Worm (Caenorhabditis elegans) whole organism, L1 larva: ENCODE measurements around the gene skr-20.

Source experiments
- C34B4.2 ChIP-seq: sonication (generic microtip); optimal IDR thresholded peaks from 2 replicates; lab custom pipeline; 2017; ENCODE audit warnings: mild to moderate bottlenecking, missing genetic modification characterization, missing compliant biosample characterization
- Y116A8C.19 ChIP-seq: sonication (generic microtip); optimal IDR thresholded peaks from 2 replicates; lab custom pipeline; 2016; ENCODE audit warnings: missing compliant biosample characterization, missing genetic modification characterization, borderline replicate concordance
- alr-1 ChIP-seq: fragments of 200-800 bp; sonication (Bioruptor generic); optimal IDR thresholded peaks from 2 replicates; lab custom pipeline; 2018; ENCODE audit warnings: borderline replicate concordance, mild to moderate bottlenecking, missing genetic modification characterization, missing compliant biosample characterization
- ceh-63 ChIP-seq: fragments of 200-800 bp; sonication (Bioruptor generic); optimal IDR thresholded peaks from 2 replicates; lab custom pipeline; 2018; ENCODE audit warnings: mild to moderate bottlenecking, missing genetic modification characterization, missing compliant biosample characterization
- dsc-1 ChIP-seq: sonication (generic microtip); optimal IDR thresholded peaks from 2 replicates; lab custom pipeline; 2016; ENCODE audit warnings: mild to moderate bottlenecking, missing genetic modification characterization, missing compliant biosample characterization
- efl-1 ChIP-seq, 4 experiments: fragments of 150-350 bp; optimal IDR thresholded peaks in 3 of 4; peaks in 1 of 4; 1 replicate in 1 of 4; 2 replicates in 3 of 4; lab custom pipeline; 2014; ENCODE audit warnings: missing biosample characterization in 2 of 4, missing genetic modification characterization in 2 of 4, missing genetic modification reagents in 2 of 4
- efl-3 ChIP-seq: fragments of 200-800 bp; sonication (Bioruptor generic); optimal IDR thresholded peaks from 2 replicates; lab custom pipeline; 2018; ENCODE audit warnings: mild to moderate bottlenecking, missing genetic modification characterization, missing compliant biosample characterization
- egl-27 ChIP-seq, 2 experiments: fragments of 150-350 bp in 1 of 2; sonication (generic microtip); optimal IDR thresholded peaks; 3 replicates each; lab custom pipeline; 2017 to 2018; ENCODE audit warnings: missing biosample characterization in 2 of 2, missing genetic modification characterization in 2 of 2, missing genetic modification reagents in 2 of 2
- elt-3 ChIP-seq, 6 experiments: fragments of 150-350 bp in 1 of 6; sonication (generic microtip); optimal IDR thresholded peaks; 2 replicates each; lab custom pipeline; 2017 to 2018; ENCODE audit warnings: missing biosample characterization in 6 of 6, missing genetic modification characterization in 6 of 6, inconsistent platforms in 1 of 6
- ets-5 ChIP-seq: fragments of 200-800 bp; sonication (Bioruptor generic); IDR thresholded peaks from 2 replicates; pipeline ENCODE4 v1.3.6; 2022; ENCODE audit warnings: missing genetic modification characterization, missing compliant biosample characterization
- fos-1 ChIP-seq: fragments of 150-350 bp; optimal IDR thresholded peaks from 2 replicates; lab custom pipeline; 2014; ENCODE audit warnings: missing biosample characterization, missing genetic modification characterization
- grh-1 ChIP-seq: fragments of 200-800 bp; sonication (Bioruptor generic); IDR thresholded peaks from 2 replicates; pipeline ENCODE4 v1.3.6; 2022; ENCODE audit warnings: missing genetic modification reagents, missing genetic modification characterization, missing compliant biosample characterization
- irx-1 ChIP-seq: sonication (generic microtip); optimal IDR thresholded peaks from 2 replicates; lab custom pipeline; 2016; ENCODE audit warnings: missing genetic modification characterization, missing compliant biosample characterization
- jun-1 ChIP-seq: fragments of 150-350 bp; optimal IDR thresholded peaks from 2 replicates; lab custom pipeline; 2014; ENCODE audit warnings: missing biosample characterization, missing genetic modification reagents, missing genetic modification characterization
- lin-14 ChIP-seq: fragments of 200-800 bp; sonication (Bioruptor generic); optimal IDR thresholded peaks from 2 replicates; lab custom pipeline; 2018; ENCODE audit warnings: mild to moderate bottlenecking, missing genetic modification characterization, moderate library complexity, missing compliant biosample characterization
- lin-35 ChIP-seq, 2 experiments: fragments of 150-350 bp; optimal IDR thresholded peaks; 2 replicates each; lab custom pipeline; 2014; ENCODE audit warnings: missing biosample characterization in 2 of 2, missing genetic modification characterization in 2 of 2, missing genetic modification reagents in 2 of 2
- mdl-1 ChIP-seq, 2 experiments: fragments of 150-350 bp; optimal IDR thresholded peaks; 2 replicates each; lab custom pipeline; 2014 to 2017; ENCODE audit warnings: missing biosample characterization in 2 of 2, missing genetic modification characterization in 2 of 2, inconsistent platforms in 1 of 2
- mef-2 ChIP-seq: fragments of 150-350 bp; optimal IDR thresholded peaks from 2 replicates; lab custom pipeline; 2014; ENCODE audit warnings: missing biosample characterization, missing genetic modification characterization
- nhr-11 ChIP-seq: fragments of 150-350 bp; optimal IDR thresholded peaks from 2 replicates; lab custom pipeline; 2014; ENCODE audit warnings: missing biosample characterization, missing genetic modification characterization
- nhr-12 ChIP-seq: sonication (generic microtip); optimal IDR thresholded peaks from 2 replicates; lab custom pipeline; 2017; ENCODE audit warnings: missing biosample characterization, missing genetic modification characterization
- nhr-90 ChIP-seq: sonication (generic microtip); optimal IDR thresholded peaks from 2 replicates; lab custom pipeline; 2016; ENCODE audit warnings: mild to moderate bottlenecking, missing genetic modification characterization, missing compliant biosample characterization; ENCODE audit not compliant: poor library complexity
- rnt-1 ChIP-seq: sonication (generic microtip); optimal IDR thresholded peaks from 2 replicates; lab custom pipeline; 2016; ENCODE audit warnings: mild to moderate bottlenecking, missing genetic modification characterization, moderate library complexity, missing compliant biosample characterization
- skn-1 ChIP-seq: fragments of 150-350 bp; optimal IDR thresholded peaks from 2 replicates; lab custom pipeline; 2014; ENCODE audit warnings: missing biosample characterization, missing genetic modification characterization
- snpc-4 ChIP-seq: fragments of 150-350 bp; optimal IDR thresholded peaks from 2 replicates; lab custom pipeline; 2014; ENCODE audit warnings: missing biosample characterization, missing genetic modification characterization
- sox-4 ChIP-seq: sonication (generic microtip); optimal IDR thresholded peaks from 2 replicates; lab custom pipeline; 2016; ENCODE audit warnings: missing genetic modification characterization, missing compliant biosample characterization
- tbx-2 ChIP-seq: sonication (generic microtip); optimal IDR thresholded peaks from 2 replicates; lab custom pipeline; 2016; ENCODE audit warnings: missing genetic modification characterization, missing compliant biosample characterization
- tlp-1 ChIP-seq: fragments of 150-350 bp; optimal IDR thresholded peaks from 2 replicates; lab custom pipeline; 2014; ENCODE audit warnings: missing biosample characterization, missing genetic modification characterization
- unc-30 ChIP-seq: sonication (generic microtip); optimal IDR thresholded peaks from 2 replicates; lab custom pipeline; 2017; ENCODE audit warnings: missing biosample characterization, missing genetic modification characterization
- unc-62 ChIP-seq: fragments of 150-350 bp; optimal IDR thresholded peaks from 2 replicates; lab custom pipeline; 2014; ENCODE audit warnings: missing biosample characterization, missing genetic modification reagents, missing genetic modification characterization
- ztf-11 ChIP-seq, 2 experiments: sonication (generic microtip); optimal IDR thresholded peaks; 2 replicates each; lab custom pipeline; 2016 to 2017; ENCODE audit warnings: missing genetic modification characterization in 2 of 2, missing biosample characterization in 1 of 2, missing compliant biosample characterization in 1 of 2
- ztf-4 ChIP-seq: fragments of 150-350 bp; optimal IDR thresholded peaks from 2 replicates; lab custom pipeline; 2014; ENCODE audit warnings: missing biosample characterization, missing genetic modification characterization

skr-20 gene

ce11 chrX:13246668-13247358 is 23.5 kb upstream of the skr-20 start (continued):
- TF ChIP-seq irx-1 (tag; lab: Kevin White, UChicago) = no peak
- TF ChIP-seq ets-5 (GFP tag; lab: Robert Waterston, UW) = no peak
- no peak for TF ChIP-seq ceh-63 (GFP tag; lab: Kevin White, UChicago)

- TF ChIP-seq elt-3 (tag; optimal IDR thresholded peaks at IDR 0.05; lab: Kevin White, UChicago) (no peak), tbx-2 (tag; lab: Kevin White, UChicago) (no peak), efl-1 (optimal IDR thresholded peaks at IDR 0.05; lab: Kevin White, UChicago) (no peak), efl-1 (GFP tag; optimal IDR thresholded peaks at IDR 0.05 in 1 of 2; lab: Kevin White, UChicago) (no peak), lin-35 (GFP tag; optimal IDR thresholded peaks at IDR 0.05; lab: Kevin White, UChicago) (no peak), Y116A8C.19 (tag; lab: Kevin White, UChicago) (no peak), nhr-12 (no peak), mdl-1 (tag; optimal IDR thresholded peaks at IDR 0.05; lab: Kevin White, UChicago) (no peak), ztf-4 (tag; lab: Kevin White, UChicago) (no peak), C34B4.2 (tag; lab: Kevin White, UChicago) (no peak), tlp-1 (tag; lab: Kevin White, UChicago) (no peak), efl-3 (GFP tag; lab: Kevin White, UChicago) (no peak), jun-1 (tag; lab: Kevin White, UChicago) (no peak), mef-2 (no peak), alr-1 (tag; lab: Kevin White, UChicago) (no peak), grh-1 (GFP tag; lab: Robert Waterston, UW) (no peak), rnt-1 (tag; lab: Kevin White, UChicago) (no peak)
These were observed 21.8 kb upstream of the skr-20 start, which contains the start of gene hpl-1 for ce11 chrX:13245090-13245489. hpl-1 (plus strand) TSS chrX:13245390.

ce11 chrX:13242231-13242630 is 18.9 kb upstream of the skr-20 start, which contains the start of gene K08H2.5:
K08H2.5 (minus strand) TSS chrX:13242331.
- TF ChIP-seq unc-62 (GFP tag; lab: Kevin White, UChicago) (no peak), lin-14 (GFP tag; lab: Kevin White, UChicago) (no peak), fos-1 (no peak)

- TF ChIP-seq efl-1 (optimal IDR thresholded peaks at IDR 0.05; lab: Kevin White, UChicago) = no peak
- TF ChIP-seq efl-1 (GFP tag; optimal IDR thresholded peaks at IDR 0.05 in 1 of 2; lab: Kevin White, UChicago) = peak in 1 of 2 experiments; percentile 40
- no peak for TF ChIP-seq sox-4 (tag; lab: Kevin White, UChicago)
These were observed 14.9 kb upstream of the skr-20 start, which contains the start of gene K08H2.4 for ce11 chrX:13238197-13238596. K08H2.4 (plus strand) TSS chrX:13238497.

ce11 chrX:13237102-13237501 is 13.8 kb upstream of the skr-20 start, which contains the start of gene K08H2.3:
K08H2.3 (plus strand) TSS chrX:13237402.
- no peak for TF ChIP-seq tlp-1 (tag; lab: Kevin White, UChicago)
- no peak for TF ChIP-seq ets-5 (GFP tag; lab: Robert Waterston, UW)
- no peak for TF ChIP-seq nhr-11 (tag; lab: Kevin White, UChicago)
- TF ChIP-seq nhr-90 (tag; lab: Kevin White, UChicago) = no peak
- TF ChIP-seq unc-30 = no peak
- no peak for TF ChIP-seq ztf-11 (tag; optimal IDR thresholded peaks at IDR 0.05; lab: Kevin White, UChicago)
- no peak for TF ChIP-seq egl-27 (tag; optimal IDR thresholded peaks at IDR 0.05; lab: Kevin White, UChicago)
- no peak for TF ChIP-seq skn-1 (tag; lab: Kevin White, UChicago)
- no peak for TF ChIP-seq snpc-4
- TF ChIP-seq dsc-1 = no peak
- TF ChIP-seq, all 84 proteins: peak for 0
